Fruit fly (Drosophila melanogaster): Measurements from ENCODE around the gene chinmo.

chinmo gene

dm6 chr2L:1649244-1649827 lies 1.7 kb upstream of the chinmo start (continued):
- peak; percentile 53 for TF ChIP-seq cato (GFP tag; optimal IDR thresholded peaks at IDR 0.05; ENCODE audit: borderline replicate concordance)
- no peak for TF ChIP-seq tll (GFP tag; optimal IDR thresholded peaks at IDR 0.05)
- TF ChIP-seq lbe (GFP tag; optimal IDR thresholded peaks at IDR 0.05) = no peak
- TF ChIP-seq CG10431 (GFP tag; optimal IDR thresholded peaks at IDR 0.05) = peak; percentile 34
- no peak for TF ChIP-seq CG33213 (GFP tag; optimal IDR thresholded peaks at IDR 0.05)
- peak; percentile 63 for TF ChIP-seq CG18476 (GFP tag; optimal IDR thresholded peaks at IDR 0.05)
- no peak for TF ChIP-seq br (optimal IDR thresholded peaks at IDR 0.05)
- TF ChIP-seq CG12104 (GFP tag; optimal IDR thresholded peaks at IDR 0.05) = peak; percentile 62
- peak; percentile 7 for TF ChIP-seq CG8944 (GFP tag; optimal IDR thresholded peaks at IDR 0.05)
- TF ChIP-seq CG1647 (GFP tag; optimal IDR thresholded peaks at IDR 0.05) = peak; percentile 41
- peak; percentile 57 for TF ChIP-seq CG2202 (tag; optimal IDR thresholded peaks at IDR 0.05)
- TF ChIP-seq odd (GFP tag; optimal IDR thresholded peaks at IDR 0.05) = peak; percentile 93
- peak; percentile 72 for TF ChIP-seq CG10543 (GFP tag; optimal IDR thresholded peaks at IDR 0.05)
- TF ChIP-seq CG2116 (GFP tag; optimal IDR thresholded peaks at IDR 0.05) = peak; percentile 57
- peak; percentile 79; the same call in 1 of the 2 replicates for TF ChIP-seq MBD-R2 (GFP tag; IDR thresholded peaks at IDR 0.05)
- TF ChIP-seq lola (GFP tag; optimal IDR thresholded peaks at IDR 0.05) = peak in 1 of 3 experiments; percentile 59
- peak; percentile 99 for TF ChIP-seq CG7556 (GFP tag; optimal IDR thresholded peaks at IDR 0.05)
- no peak for TF ChIP-seq p53 (GFP tag; optimal IDR thresholded peaks at IDR 0.05)
- peak; percentile 70 for TF ChIP-seq B-H2 (GFP tag; optimal IDR thresholded peaks at IDR 0.05)
- TF ChIP-seq Atf3 (GFP tag; optimal IDR thresholded peaks at IDR 0.05) = peak; percentile 26
- peak; percentile 38 for TF ChIP-seq vfl (GFP tag; optimal IDR thresholded peaks at IDR 0.05)
- TF ChIP-seq hbn (GFP tag; IDR thresholded peaks at IDR 0.05; ENCODE audit: partially characterized antibody) = no peak
- TF ChIP-seq CG31224 (GFP tag; IDR thresholded peaks at IDR 0.05) = peak; percentile 79
- TF ChIP-seq CG7271 (tag; optimal IDR thresholded peaks at IDR 0.05) = peak; percentile 22
- no peak for TF ChIP-seq bbx (GFP tag; IDR thresholded peaks at IDR 0.05; ENCODE audit: partially characterized antibody)
- TF ChIP-seq bsh (GFP tag; optimal IDR thresholded peaks at IDR 0.05) = peak in 1 of 2 experiments; percentile 94
- peak; percentile 90 for TF ChIP-seq Ada2b (GFP tag; IDR thresholded peaks at IDR 0.05)
- TF ChIP-seq CG7839 (tag; optimal IDR thresholded peaks at IDR 0.05) = peak; percentile 97
- peak; percentile 96 for TF ChIP-seq gcm (GFP tag; optimal IDR thresholded peaks at IDR 0.05)
- TF ChIP-seq CG10321 (GFP tag; IDR thresholded peaks at IDR 0.05) = peak; percentile 52; the same call in 1 of the 2 replicates
- peak; percentile 79 for TF ChIP-seq CG15514 (GFP tag; optimal IDR thresholded peaks at IDR 0.05)
- TF ChIP-seq CG15269 (tag; optimal IDR thresholded peaks at IDR 0.05) = peak; percentile 97
- peak; percentile 74 for TF ChIP-seq esg (GFP tag; conservative IDR thresholded peaks at IDR 0.05)
- TF ChIP-seq E2f2 (GFP tag; IDR thresholded peaks at IDR 0.05) = peak; percentile 72; the same call in 1 of the 2 replicates
- peak; percentile 37 for TF ChIP-seq CG8290 (GFP tag; optimal IDR thresholded peaks at IDR 0.05)
- peak in 1 of 2 experiments; percentile 39 for TF ChIP-seq CG8290 (tag; optimal IDR thresholded peaks at IDR 0.05)
- peak; percentile 92 for TF ChIP-seq CG6854 (GFP tag; optimal IDR thresholded peaks at IDR 0.05)
- no peak for TF ChIP-seq NC2β (GFP tag; optimal IDR thresholded peaks at IDR 0.05)
- peak; percentile 84 for TF ChIP-seq B-H1 (GFP tag; IDR thresholded peaks at IDR 0.05)
- peak; percentile 66 for TF ChIP-seq kay (GFP tag; optimal IDR thresholded peaks at IDR 0.05)
- no peak for TF ChIP-seq sna (GFP tag; IDR thresholded peaks at IDR 0.05; ENCODE audit: partially characterized antibody)
- TF ChIP-seq Aef1 (GFP tag; IDR thresholded peaks at IDR 0.05) = peak; percentile 94
- peak; percentile 72 for TF ChIP-seq Spps (tag; optimal IDR thresholded peaks at IDR 0.05)
- peak; percentile 87 for TF ChIP-seq CG4730 (GFP tag; IDR thresholded peaks at IDR 0.05)
- TF ChIP-seq CG12155 (GFP tag; optimal IDR thresholded peaks at IDR 0.05) = peak; percentile 81
- peak; percentile 75 for TF ChIP-seq CG9932 (GFP tag; IDR thresholded peaks at IDR 0.05)
- peak; percentile 24 for TF ChIP-seq slou (GFP tag; optimal IDR thresholded peaks at IDR 0.05)
- TF ChIP-seq twi (tag; optimal IDR thresholded peaks at IDR 0.05) = peak; percentile 60
- peak; percentile 75 for TF ChIP-seq CG10654 (GFP tag; optimal IDR thresholded peaks at IDR 0.05)
- TF ChIP-seq sens-2 (GFP tag; IDR thresholded peaks at IDR 0.05) = peak; percentile 68; the same call in 1 of the 2 replicates
